Worm (Caenorhabditis elegans) whole organism, late embryonic: ENCODE results near the gene F01D5.8.

Source experiments
- C38D4.7 ChIP-seq: fragments of 200-800 bp; sonication (Bioruptor generic); optimal IDR thresholded peaks from 2 replicates; lab custom pipeline; 2018; ENCODE audit warnings: mild to moderate bottlenecking, missing genetic modification characterization, moderate library complexity, missing compliant biosample characterization
- F13H6.1 ChIP-seq: sonication (generic microtip); optimal IDR thresholded peaks from 2 replicates; lab custom pipeline; 2016; ENCODE audit warnings: missing genetic modification characterization, missing compliant biosample characterization
- K09A11.1 ChIP-seq: sonication (generic microtip); optimal IDR thresholded peaks from 2 replicates; lab custom pipeline; 2017; ENCODE audit warnings: antibody characterized with exemption, mild to moderate bottlenecking, missing genetic modification characterization, missing compliant biosample characterization; ENCODE audit not compliant: insufficient read depth
- T23F11.4 ChIP-seq: fragments of 200-800 bp; sonication (Bioruptor generic); optimal IDR thresholded peaks from 2 replicates; lab custom pipeline; 2018; ENCODE audit warnings: mild to moderate bottlenecking, missing genetic modification characterization, missing compliant biosample characterization
- Y22D7AL.16 ChIP-seq: sonication (generic microtip); optimal IDR thresholded peaks from 2 replicates; lab custom pipeline; 2016; ENCODE audit warnings: missing genetic modification characterization, missing compliant biosample characterization
- ahr-1 ChIP-seq: sonication (generic microtip); optimal IDR thresholded peaks from 2 replicates; lab custom pipeline; 2016; ENCODE audit warnings: missing genetic modification characterization, missing compliant biosample characterization
- ama-1 ChIP-seq: fragments of 150-350 bp; optimal IDR thresholded peaks from 2 replicates; lab custom pipeline; 2014
- ceh-14 ChIP-seq: sonication (generic microtip); optimal IDR thresholded peaks from 2 replicates; lab custom pipeline; 2016; ENCODE audit warnings: missing genotype, missing genetic modification characterization, missing compliant biosample characterization
- ceh-18 ChIP-seq: sonication (generic microtip); optimal IDR thresholded peaks from 2 replicates; lab custom pipeline; 2016; ENCODE audit warnings: missing genetic modification characterization, missing compliant biosample characterization
- ceh-19 ChIP-seq: fragments of 200-800 bp; sonication (Bioruptor generic); optimal IDR thresholded peaks from 2 replicates; lab custom pipeline; 2018; ENCODE audit warnings: mild to moderate bottlenecking, missing genetic modification characterization, missing compliant biosample characterization
- ceh-2 ChIP-seq: sonication (generic microtip); optimal IDR thresholded peaks from 2 replicates; lab custom pipeline; 2016; ENCODE audit warnings: missing genotype, missing genetic modification characterization, missing compliant biosample characterization
- ceh-22 ChIP-seq: sonication (generic microtip); optimal IDR thresholded peaks from 2 replicates; lab custom pipeline; 2017; ENCODE audit warnings: missing biosample characterization, missing genetic modification characterization
- ceh-24 ChIP-seq: sonication (generic microtip); optimal IDR thresholded peaks from 2 replicates; lab custom pipeline; 2016; ENCODE audit warnings: mild to moderate bottlenecking, missing genetic modification characterization, missing compliant biosample characterization
- ceh-30 ChIP-seq: fragments of 150-350 bp; optimal IDR thresholded peaks from 2 replicates; lab custom pipeline; 2014; ENCODE audit warnings: missing biosample characterization, missing genetic modification characterization
- ceh-31 ChIP-seq: sonication (generic microtip); optimal IDR thresholded peaks from 2 replicates; lab custom pipeline; 2016; ENCODE audit warnings: missing genetic modification characterization, missing compliant biosample characterization
- ceh-45 ChIP-seq: fragments of 200-800 bp; sonication (Bioruptor generic); IDR thresholded peaks from 2 replicates; pipeline ENCODE4 v1.3.6; 2022; ENCODE audit warnings: missing genetic modification reagents, missing genetic modification characterization, missing compliant biosample characterization
- ceh-48 ChIP-seq: sonication (generic microtip); optimal IDR thresholded peaks from 2 replicates; lab custom pipeline; 2016; ENCODE audit warnings: missing genetic modification characterization, inconsistent platforms, missing compliant biosample characterization
- ceh-9 ChIP-seq: sonication (generic microtip); optimal IDR thresholded peaks from 2 replicates; lab custom pipeline; 2016; ENCODE audit warnings: mild to moderate bottlenecking, missing genetic modification characterization, inconsistent platforms, missing compliant biosample characterization
- che-1 ChIP-seq: sonication (generic microtip); optimal IDR thresholded peaks from 2 replicates; lab custom pipeline; 2016; ENCODE audit warnings: mild to moderate bottlenecking, missing genetic modification characterization, missing compliant biosample characterization
- dmd-4 ChIP-seq: sonication (generic microtip); optimal IDR thresholded peaks from 2 replicates; lab custom pipeline; 2016; ENCODE audit warnings: borderline replicate concordance, missing genetic modification characterization, missing compliant biosample characterization
- dve-1 ChIP-seq: sonication (generic microtip); optimal IDR thresholded peaks from 2 replicates; lab custom pipeline; 2017; ENCODE audit warnings: antibody characterized with exemption, mild to moderate bottlenecking, missing genetic modification characterization, missing compliant biosample characterization
- elt-2 ChIP-seq: sonication (generic microtip); optimal IDR thresholded peaks from 2 replicates; lab custom pipeline; 2016; ENCODE audit warnings: missing genetic modification reagents, missing genetic modification characterization, missing compliant biosample characterization
- elt-4 ChIP-seq: sonication (generic microtip); optimal IDR thresholded peaks from 2 replicates; lab custom pipeline; 2016; ENCODE audit warnings: missing genetic modification characterization, missing compliant biosample characterization
- ets-4 ChIP-seq: sonication (generic microtip); optimal IDR thresholded peaks from 2 replicates; lab custom pipeline; 2016; ENCODE audit warnings: missing genetic modification characterization, missing compliant biosample characterization
- eyg-1 ChIP-seq: sonication (generic microtip); optimal IDR thresholded peaks from 2 replicates; lab custom pipeline; 2016; ENCODE audit warnings: missing genotype, missing genetic modification characterization, missing compliant biosample characterization
- fax-1 ChIP-seq: sonication (generic microtip); optimal IDR thresholded peaks from 2 replicates; lab custom pipeline; 2016; ENCODE audit warnings: missing genotype, missing genetic modification characterization, missing compliant biosample characterization
- fkh-10 ChIP-seq: fragments of 150-350 bp; optimal IDR thresholded peaks from 2 replicates; lab custom pipeline; 2014; ENCODE audit warnings: missing biosample characterization, missing genetic modification reagents, missing genetic modification characterization
- fkh-6 ChIP-seq: sonication (generic microtip); optimal IDR thresholded peaks from 2 replicates; lab custom pipeline; 2016; ENCODE audit warnings: missing genetic modification characterization, missing compliant biosample characterization
- gmeb-2 ChIP-seq: sonication (generic microtip); optimal IDR thresholded peaks from 2 replicates; lab custom pipeline; 2016; ENCODE audit warnings: missing genetic modification characterization, inconsistent platforms, missing compliant biosample characterization
- hlh-15 ChIP-seq: sonication (generic microtip); optimal IDR thresholded peaks from 2 replicates; lab custom pipeline; 2016; ENCODE audit warnings: missing genetic modification characterization, missing compliant biosample characterization
- lim-6 ChIP-seq: sonication (generic microtip); optimal IDR thresholded peaks from 2 replicates; lab custom pipeline; 2016; ENCODE audit warnings: missing genetic modification characterization, missing compliant biosample characterization
- lin-11 ChIP-seq: fragments of 200-800 bp; sonication (Bioruptor generic); optimal IDR thresholded peaks from 2 replicates; lab custom pipeline; 2018; ENCODE audit warnings: mild to moderate bottlenecking, missing genetic modification characterization, missing compliant biosample characterization
- mec-3 ChIP-seq: sonication (generic microtip); optimal IDR thresholded peaks from 2 replicates; lab custom pipeline; 2016; ENCODE audit warnings: borderline replicate concordance, missing genetic modification characterization, missing compliant biosample characterization
- nhr-11 ChIP-seq: fragments of 150-350 bp; optimal IDR thresholded peaks from 2 replicates; lab custom pipeline; 2014; ENCODE audit warnings: missing biosample characterization, missing genetic modification characterization
- nhr-232 ChIP-seq: sonication (generic microtip); optimal IDR thresholded peaks from 2 replicates; lab custom pipeline; 2016; ENCODE audit warnings: missing genetic modification characterization, missing compliant biosample characterization
- odd-2 ChIP-seq: sonication (generic microtip); optimal IDR thresholded peaks from 2 replicates; lab custom pipeline; 2017; ENCODE audit warnings: antibody characterized with exemption, mild to moderate bottlenecking, missing genetic modification characterization, missing compliant biosample characterization
- pag-3 ChIP-seq: sonication (generic microtip); optimal IDR thresholded peaks from 2 replicates; lab custom pipeline; 2016; ENCODE audit warnings: missing compliant biosample characterization, missing genetic modification characterization, borderline replicate concordance
- pha-2 ChIP-seq: sonication (generic microtip); optimal IDR thresholded peaks from 2 replicates; lab custom pipeline; 2017; ENCODE audit warnings: mild to moderate bottlenecking, missing genetic modification characterization, missing compliant biosample characterization
- pha-4 ChIP-seq: fragments of 150-350 bp; optimal IDR thresholded peaks from 2 replicates; lab custom pipeline; 2018; ENCODE audit warnings: missing biosample characterization, missing genetic modification reagents, missing genetic modification characterization
- pqm-1 ChIP-seq: sonication (generic microtip); optimal IDR thresholded peaks from 2 replicates; lab custom pipeline; 2016; ENCODE audit warnings: missing genetic modification characterization, missing compliant biosample characterization
- pros-1 ChIP-seq: fragments of 150-350 bp; optimal IDR thresholded peaks from 2 replicates; lab custom pipeline; 2014; ENCODE audit warnings: missing biosample characterization, missing genetic modification reagents, missing genetic modification characterization
- ref-2 ChIP-seq: sonication (generic microtip); optimal IDR thresholded peaks from 2 replicates; lab custom pipeline; 2016; ENCODE audit warnings: missing genetic modification characterization, missing compliant biosample characterization
- rnt-1 ChIP-seq: sonication (generic microtip); optimal IDR thresholded peaks from 2 replicates; lab custom pipeline; 2016; ENCODE audit warnings: missing genetic modification characterization, missing compliant biosample characterization
- sox-2 ChIP-seq: fragments of 200-800 bp; sonication (Bioruptor generic); IDR thresholded peaks from 2 replicates; pipeline ENCODE4 v1.3.6; 2022; ENCODE audit warnings: missing genetic modification reagents, missing genetic modification characterization, missing compliant biosample characterization
- syd-9 ChIP-seq: sonication (generic microtip); optimal IDR thresholded peaks from 2 replicates; lab custom pipeline; 2016; ENCODE audit warnings: mild to moderate bottlenecking, missing genetic modification characterization, moderate library complexity, missing compliant biosample characterization
- tbx-2 ChIP-seq: sonication (generic microtip); optimal IDR thresholded peaks from 2 replicates; lab custom pipeline; 2016; ENCODE audit warnings: missing genetic modification characterization, missing compliant biosample characterization
- tbx-7 ChIP-seq: sonication (generic microtip); optimal IDR thresholded peaks from 2 replicates; lab custom pipeline; 2016; ENCODE audit warnings: missing genotype, missing genetic modification characterization, missing compliant biosample characterization
- ttx-3 ChIP-seq: sonication (generic microtip); optimal IDR thresholded peaks from 2 replicates; lab custom pipeline; 2016; ENCODE audit warnings: missing genetic modification reagents, missing genetic modification characterization, missing compliant biosample characterization
- unc-3 ChIP-seq, 2 experiments: fragments of 200-800 bp in 1 of 2; sonication (Bioruptor generic) in 1 of 2; sonication (generic microtip) in 1 of 2; conservative IDR thresholded peaks in 1 of 2; optimal IDR thresholded peaks in 1 of 2; 2 replicates each; pipeline versions ENCODE4 v1.3.6 to Lab custom; 2016 to 2022; ENCODE audit warnings: missing compliant biosample characterization in 2 of 2, missing genetic modification characterization in 2 of 2, missing genetic modification reagents in 1 of 2
- unc-42 ChIP-seq: sonication (generic microtip); optimal IDR thresholded peaks from 2 replicates; lab custom pipeline; 2016; ENCODE audit warnings: missing genotype, missing genetic modification characterization, missing compliant biosample characterization
- unc-86 ChIP-seq: sonication (generic microtip); optimal IDR thresholded peaks from 2 replicates; lab custom pipeline; 2016; ENCODE audit warnings: missing genetic modification characterization, missing compliant biosample characterization
- zip-5 ChIP-seq: sonication (generic microtip); optimal IDR thresholded peaks from 2 replicates; lab custom pipeline; 2016; ENCODE audit warnings: missing genetic modification characterization, missing compliant biosample characterization
- ztf-16 ChIP-seq: sonication (generic microtip); optimal IDR thresholded peaks from 2 replicates; lab custom pipeline; 2017; ENCODE audit warnings: missing genetic modification characterization, missing compliant biosample characterization

F01D5.8 gene

ce11 chrII:14059767-14060166, 49.3 kb downstream of the F01D5.8 start, which contains the start of gene rpb-11:
rpb-11 (plus strand) TSS chrII:14060085.
- peak; percentile 56 for TF ChIP-seq ztf-16 (tag; lab: Kevin White, UChicago)
- TF ChIP-seq elt-4 (tag; lab: Kevin White, UChicago) = no peak
- TF ChIP-seq ceh-30 (tag; lab: Kevin White, UChicago) = peak; percentile 11
- TF ChIP-seq ets-4 (tag; lab: Kevin White, UChicago) = peak; percentile 26
- TF ChIP-seq nhr-232 (tag; lab: Kevin White, UChicago) = no peak
- no peak for TF ChIP-seq dmd-4
- TF ChIP-seq ceh-9 (tag; lab: Kevin White, UChicago) = no peak
- TF ChIP-seq eyg-1 (tag; lab: Kevin White, UChicago) = no peak
- peak; percentile 74 for TF ChIP-seq ceh-14 (tag; lab: Kevin White, UChicago)
- no peak for TF ChIP-seq tbx-7 (tag; lab: Kevin White, UChicago)
- TF ChIP-seq unc-3 (GFP tag; conservative IDR thresholded peaks at IDR 0.05; lab: Robert Waterston, UW) = peak; percentile 65
- peak; percentile 44 for TF ChIP-seq unc-3 (tag; optimal IDR thresholded peaks at IDR 0.05; lab: Kevin White, UChicago)
- TF ChIP-seq pqm-1 (tag; lab: Kevin White, UChicago) = no peak
- TF ChIP-seq sox-2 (GFP tag; lab: Robert Waterston, UW) = no peak; the same call in 1 of the 2 replicates
- TF ChIP-seq pag-3 = no peak
- no peak for TF ChIP-seq nhr-11 (tag; lab: Kevin White, UChicago)
- TF ChIP-seq ref-2 (tag; lab: Kevin White, UChicago) = peak; percentile 62
- TF ChIP-seq hlh-15 (tag; lab: Kevin White, UChicago) = peak; percentile 24
- peak; percentile 55 for TF ChIP-seq ceh-18 (tag; lab: Kevin White, UChicago)
- TF ChIP-seq che-1 (tag; lab: Kevin White, UChicago) = no peak
- TF ChIP-seq lim-6 = no peak
- TF ChIP-seq rnt-1 (tag; lab: Kevin White, UChicago) = peak; percentile 30
- peak; percentile 29 for TF ChIP-seq Y22D7AL.16 (tag; lab: Kevin White, UChicago)
- TF ChIP-seq ceh-19 (GFP tag; lab: Kevin White, UChicago) = peak; percentile 21
- TF ChIP-seq tbx-2 = peak; percentile 75
- TF ChIP-seq F13H6.1 (tag; lab: Kevin White, UChicago) = peak; percentile 24
- TF ChIP-seq ahr-1 (tag; lab: Kevin White, UChicago) = no peak
- no peak for TF ChIP-seq pha-4 (tag; lab: Kevin White, UChicago)
- TF ChIP-seq ceh-48 = no peak
- peak; percentile 70 for TF ChIP-seq ceh-31
- peak; percentile 57 for TF ChIP-seq unc-42 (tag; lab: Kevin White, UChicago)
- no peak for TF ChIP-seq zip-5 (tag; lab: Kevin White, UChicago)
- no peak for TF ChIP-seq pros-1 (tag; lab: Kevin White, UChicago)
- peak; percentile 29 for TF ChIP-seq K09A11.1
- TF ChIP-seq lin-11 = peak; percentile 20
- peak; percentile 65 for TF ChIP-seq gmeb-2
- TF ChIP-seq C38D4.7 = peak; percentile 33
- no peak for TF ChIP-seq ama-1 (lab: Kevin White, UChicago)
- TF ChIP-seq pha-2 = peak; percentile 39
- no peak for TF ChIP-seq ceh-24 (tag; lab: Kevin White, UChicago)
- peak; percentile 1 for TF ChIP-seq syd-9 (tag; lab: Kevin White, UChicago)
- TF ChIP-seq ttx-3 (tag; lab: Kevin White, UChicago) = peak; percentile 50
- TF ChIP-seq mec-3 = no peak
- no peak for TF ChIP-seq odd-2 (tag; lab: Kevin White, UChicago)
- no peak for TF ChIP-seq fkh-10
- TF ChIP-seq ceh-22 (tag; lab: Kevin White, UChicago) = no peak
- TF ChIP-seq fkh-6 = peak; percentile 32
- peak; percentile 83 for TF ChIP-seq elt-2 (tag; lab: Kevin White, UChicago)
- TF ChIP-seq unc-86 (tag; lab: Kevin White, UChicago) = peak; percentile 61
- TF ChIP-seq fax-1 (tag; lab: Kevin White, UChicago) = peak; percentile 75
- TF ChIP-seq dve-1 (tag; lab: Kevin White, UChicago) = peak; percentile 6
- peak; percentile 29 for TF ChIP-seq T23F11.4
- TF ChIP-seq ceh-45 (GFP tag; lab: Robert Waterston, UW) = 0 out of 2 replicates have a peak, but pooled peaks have one; percentile 33
- TF ChIP-seq ceh-2 (tag; lab: Kevin White, UChicago) = peak; percentile 61
